Fruit fly (Drosophila melanogaster): ENCODE measurements around the gene CG32706.

Gene CG32706

DNA sequence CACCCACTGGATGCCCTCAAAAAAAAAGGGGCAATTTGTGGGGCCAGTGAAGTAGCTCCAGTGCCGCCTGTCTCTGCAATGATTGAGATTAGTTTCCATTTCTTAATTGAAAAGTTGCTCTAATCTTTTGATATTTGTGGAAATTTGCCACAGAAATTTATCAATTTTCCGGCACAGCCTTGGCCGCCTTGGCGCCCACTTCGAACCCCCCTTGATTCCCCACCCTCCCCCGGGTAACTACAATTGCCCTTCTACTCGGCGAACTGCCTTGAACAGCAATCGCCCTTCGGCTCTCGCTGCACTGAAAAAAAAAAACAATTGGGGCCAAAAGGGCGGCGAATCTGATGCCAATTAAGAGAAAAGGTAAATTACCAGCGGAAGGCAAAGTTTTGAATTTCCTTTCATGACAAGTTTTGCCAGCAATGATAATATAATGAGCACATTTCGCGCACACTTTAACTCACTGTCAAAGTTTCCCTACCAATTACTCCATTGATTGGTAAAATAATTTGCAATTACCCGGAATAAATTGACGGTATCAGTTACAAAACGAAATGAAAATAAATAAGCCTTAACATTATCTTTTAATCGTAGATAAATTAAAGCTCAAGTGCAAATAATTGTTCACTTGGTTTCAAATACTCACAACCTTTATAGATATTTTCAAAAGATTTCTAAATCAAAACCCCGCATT is 32.9 kb downstream of the CG32706 start:
- TF ChIP-seq CG8478 (optimal IDR thresholded peaks at IDR 0.05) (no peak), CTCF (optimal IDR thresholded peaks at IDR 0.05) (no peak)

DNA sequence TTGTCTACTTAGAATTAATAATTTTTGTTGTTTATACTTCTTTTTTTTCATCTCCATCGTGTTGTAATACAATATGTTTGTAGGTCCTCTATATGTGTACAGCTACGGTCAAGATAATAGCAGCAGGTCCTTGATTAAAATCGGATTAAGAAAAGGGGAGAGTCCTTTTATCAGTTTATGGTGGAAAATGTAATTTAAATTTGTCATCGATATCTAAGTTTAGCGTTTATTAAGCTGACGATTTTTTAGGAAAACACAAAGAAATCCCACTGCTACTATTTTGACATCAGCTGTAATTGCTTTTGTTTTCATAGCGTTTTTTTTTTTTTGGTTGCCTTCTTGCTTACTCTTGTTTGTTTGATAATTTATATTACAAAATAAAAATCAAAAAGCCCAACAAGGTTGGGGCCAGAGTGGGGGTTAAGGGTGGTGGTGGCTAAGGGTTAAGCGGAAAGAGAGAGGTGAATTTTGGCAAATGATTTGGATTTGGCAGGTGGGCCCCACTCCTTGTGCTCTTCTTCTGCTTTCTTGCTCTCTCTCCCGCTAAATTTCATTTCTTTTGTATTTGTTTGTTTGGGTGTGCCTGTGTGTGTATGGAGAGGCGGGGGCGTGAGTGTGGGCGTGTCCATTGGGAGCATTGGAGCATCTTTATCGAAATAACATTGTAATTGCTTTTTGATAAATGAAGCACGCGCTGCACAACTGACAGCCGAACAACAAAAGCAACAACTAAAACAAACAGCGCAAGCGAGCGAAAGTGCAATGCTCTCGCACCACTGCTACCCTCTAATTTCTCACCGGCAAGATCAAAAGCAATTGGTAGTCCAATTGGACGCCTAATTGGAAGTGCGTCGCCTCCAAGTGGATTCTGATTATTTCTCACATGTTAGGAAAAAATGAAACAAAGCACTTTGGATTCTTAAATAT is 34.2 kb downstream of the CG32706 start:
- TF ChIP-seq CG8478 (optimal IDR thresholded peaks at IDR 0.05) (no peak), CTCF (optimal IDR thresholded peaks at IDR 0.05) (no peak)

DNA sequence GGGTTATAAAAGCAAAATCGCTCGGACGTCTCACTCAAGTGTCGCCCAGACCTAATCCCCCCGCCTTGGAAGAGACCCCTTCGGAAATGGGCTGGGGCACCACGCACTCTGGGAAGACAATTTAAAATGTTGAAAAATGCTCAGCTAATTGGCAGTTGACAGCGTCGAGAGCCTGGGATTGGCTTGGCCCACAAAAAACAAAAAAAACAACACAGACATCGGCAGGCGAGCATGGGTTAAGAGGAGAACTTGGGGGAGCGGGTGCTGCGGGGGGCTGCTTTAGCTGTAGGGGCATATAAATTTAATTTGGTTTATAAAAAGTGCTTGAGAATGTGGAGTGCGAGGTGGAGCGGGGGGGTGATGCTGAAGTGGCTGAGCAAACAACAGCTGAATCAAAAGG is 35.6 kb downstream of the CG32706 start:
- no peak for TF ChIP-seq CG8478 (optimal IDR thresholded peaks at IDR 0.05)
- TF ChIP-seq CTCF (optimal IDR thresholded peaks at IDR 0.05), result no peak

DNA sequence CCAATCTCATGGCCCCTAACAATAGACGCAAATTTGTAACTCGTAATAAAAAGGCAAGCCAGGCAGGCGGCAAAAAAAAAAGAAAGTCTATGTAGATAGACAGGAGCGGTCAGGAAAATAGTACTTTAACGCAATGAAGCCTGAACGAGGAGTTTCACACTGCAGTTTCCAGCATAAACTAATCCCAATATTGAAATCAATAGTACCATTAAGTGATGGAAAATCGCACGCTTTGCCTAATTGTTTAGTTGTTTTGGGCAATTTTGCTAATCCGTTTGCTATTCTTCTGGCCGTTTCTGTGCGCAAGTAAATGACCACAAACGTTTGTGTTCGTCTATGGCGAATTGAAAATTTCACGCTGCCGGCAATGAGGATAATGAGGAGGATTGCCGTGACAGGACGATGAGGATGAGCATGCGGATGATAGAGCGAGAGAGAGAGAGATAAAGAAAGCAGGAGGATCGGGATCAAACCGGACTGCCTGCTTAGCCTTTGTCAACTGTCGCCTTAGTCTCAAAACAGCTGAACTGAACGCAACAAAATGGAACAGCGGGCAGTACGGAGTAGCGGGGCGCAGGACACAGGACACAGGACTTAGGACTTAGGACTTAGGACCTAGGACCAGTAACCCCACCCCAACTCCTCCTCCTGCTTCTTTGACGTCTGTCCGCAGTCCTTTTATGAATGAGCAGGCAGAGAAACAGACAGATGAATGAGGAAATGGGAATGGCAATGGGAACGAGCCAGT is 40.5 kb downstream of the CG32706 start:
- no peak for TF ChIP-seq CTCF (optimal IDR thresholded peaks at IDR 0.05)
- no peak for TF ChIP-seq CG8478 (optimal IDR thresholded peaks at IDR 0.05)

dm6 chrX:9128012-9128280 is 41.0 kb downstream of the CG32706 start:
- TF ChIP-seq CTCF (optimal IDR thresholded peaks at IDR 0.05) (no peak), CG8478 (optimal IDR thresholded peaks at IDR 0.05) (no peak)

dm6 chrX:9129436-9129835 is 42.5 kb downstream of the CG32706 start:
- TF ChIP-seq CG8478 (optimal IDR thresholded peaks at IDR 0.05) (no peak), CTCF (optimal IDR thresholded peaks at IDR 0.05) (no peak)

dm6 chrX:9130243-9130642 is 43.3 kb downstream of the CG32706 start:
- TF ChIP-seq CTCF (optimal IDR thresholded peaks at IDR 0.05) (no peak), CG8478 (optimal IDR thresholded peaks at IDR 0.05) (no peak)

- TF ChIP-seq CTCF (optimal IDR thresholded peaks at IDR 0.05) (no peak), CG8478 (optimal IDR thresholded peaks at IDR 0.05) (no peak)
These were observed 44.6 kb downstream of the CG32706 start for dm6 chrX:9131523-9131922.

DNA sequence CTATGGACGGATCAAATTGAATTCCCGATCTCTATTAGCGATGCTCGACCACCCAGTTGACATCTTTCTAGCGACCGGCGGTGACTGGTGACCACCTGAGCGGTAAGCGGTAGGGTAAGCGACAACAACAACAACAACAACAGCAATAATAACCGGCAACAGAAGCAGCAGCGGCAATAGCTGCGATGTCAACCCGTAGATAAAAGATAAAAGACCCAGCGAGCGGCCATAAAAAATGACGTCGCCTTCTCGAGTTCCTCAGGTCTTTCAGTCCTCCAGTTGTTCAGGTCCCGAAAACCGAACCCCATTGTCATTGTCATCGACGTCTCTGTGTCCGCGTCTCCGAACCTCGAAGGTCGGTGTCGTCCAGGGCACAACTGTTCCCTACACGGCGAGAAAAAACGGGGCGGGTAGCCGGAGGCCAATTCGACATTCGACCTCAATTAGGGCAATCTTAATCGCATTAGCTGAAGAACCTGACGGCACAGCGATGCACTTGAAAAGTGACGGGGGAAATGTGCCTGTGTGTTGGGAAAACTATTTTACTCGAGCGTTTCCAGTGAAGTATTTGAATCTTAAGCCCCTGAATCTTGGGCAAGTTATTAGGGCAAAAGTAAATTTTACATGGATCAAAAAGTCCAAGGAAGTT is 45.8 kb downstream of the CG32706 start:
- TF ChIP-seq CG8478 (optimal IDR thresholded peaks at IDR 0.05) (no peak), CTCF (optimal IDR thresholded peaks at IDR 0.05) (no peak)

DNA sequence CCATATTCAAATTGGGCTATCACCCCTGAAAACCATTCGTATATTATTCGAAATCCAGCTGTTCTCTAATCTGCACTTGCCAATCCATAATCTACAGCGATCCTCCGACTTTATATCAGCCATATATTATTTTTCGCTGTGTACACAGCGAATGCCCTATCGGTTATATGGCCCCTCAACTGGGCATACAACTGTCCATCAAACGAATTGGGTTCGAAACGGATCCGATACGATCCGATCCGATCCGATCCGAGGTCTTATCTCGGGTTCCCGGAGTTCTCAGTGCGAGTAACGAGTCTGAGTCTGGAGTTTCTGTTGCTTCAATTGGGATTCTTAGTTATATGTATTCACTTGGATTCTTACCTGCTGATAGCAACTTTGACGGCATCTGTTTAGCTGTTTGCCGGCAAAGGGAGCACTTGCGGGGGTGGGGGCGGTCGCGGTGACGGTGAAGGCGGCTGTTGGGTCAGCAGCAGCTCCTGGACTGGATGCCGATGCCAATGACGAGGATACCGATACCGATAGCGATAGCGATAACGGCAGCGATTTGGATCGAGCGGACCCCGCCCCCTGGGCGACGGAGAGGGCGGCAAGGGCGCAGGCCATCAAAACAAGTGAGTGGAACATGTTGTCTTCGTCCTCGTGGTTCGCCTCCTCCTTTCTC is 46.8 kb downstream of the CG32706 start:
- TF ChIP-seq CTCF (optimal IDR thresholded peaks at IDR 0.05) (no peak), CG8478 (optimal IDR thresholded peaks at IDR 0.05) (no peak)

dm6 chrX:9134241-9134849 is 47.4 kb downstream of the CG32706 start:
- TF ChIP-seq CTCF (optimal IDR thresholded peaks at IDR 0.05) (no peak), CG8478 (optimal IDR thresholded peaks at IDR 0.05) (no peak)

DNA sequence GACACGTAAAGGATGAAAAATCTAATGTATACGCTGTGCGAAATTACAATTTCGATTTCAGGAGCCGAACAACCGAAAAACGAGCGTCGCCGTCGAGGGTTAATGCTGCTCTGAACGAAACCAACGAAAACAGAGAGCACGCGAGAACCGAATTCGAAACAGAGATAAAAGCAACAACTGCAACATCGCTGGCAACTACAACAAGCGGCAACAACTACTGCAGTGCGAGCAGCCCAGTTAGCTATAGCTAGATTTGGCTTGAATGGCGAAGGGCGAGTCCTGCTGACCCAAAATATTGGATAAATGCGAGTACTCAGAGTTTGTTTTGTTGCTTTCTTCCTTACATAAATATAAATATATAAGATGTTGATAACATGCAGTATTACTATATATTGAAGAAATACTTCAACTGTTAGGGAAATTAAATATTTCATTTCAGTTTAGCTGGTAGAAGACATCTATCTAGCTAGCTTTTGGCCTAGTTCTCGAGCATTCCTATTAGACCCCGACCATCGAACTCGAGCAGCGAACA is 48.1 kb downstream of the CG32706 start, which contains the start of gene fend:
TSS of gene fend (minus strand) at position 178 of the 532 bp plus-strand sequence.
- TF ChIP-seq CTCF (optimal IDR thresholded peaks at IDR 0.05), result no peak
- no peak for TF ChIP-seq CG8478 (optimal IDR thresholded peaks at IDR 0.05)

- TF ChIP-seq CTCF (optimal IDR thresholded peaks at IDR 0.05) (no peak), CG8478 (optimal IDR thresholded peaks at IDR 0.05) (no peak)
These were observed 50.0 kb downstream of the CG32706 start for dm6 chrX:9136776-9137550.
